Fruit fly (Drosophila melanogaster): Measurements from ENCODE around the gene CG8209.

Gene CG8209

dm6 chr3L:7940558-7941238 is 35.5 kb upstream of the CG8209 start:
- TF ChIP-seq CG1603 (tag; optimal IDR thresholded peaks at IDR 0.05) (no peak), CG8290 (GFP tag; optimal IDR thresholded peaks at IDR 0.05) (no peak), CG8290 (tag; optimal IDR thresholded peaks at IDR 0.05) (peak in 1 of 2 experiments; percentile 7), D19B (GFP tag; optimal IDR thresholded peaks at IDR 0.05) (no peak), unpg (GFP tag; optimal IDR thresholded peaks at IDR 0.05) (no peak), sug (tag; optimal IDR thresholded peaks at IDR 0.05) (peak; percentile 81), h (optimal IDR thresholded peaks at IDR 0.05) (no peak), Vsx1 (GFP tag; optimal IDR thresholded peaks at IDR 0.05) (peak; percentile 19), lola (GFP tag; optimal IDR thresholded peaks at IDR 0.05) (no peak), CG13624 (GFP tag; optimal IDR thresholded peaks at IDR 0.05) (no peak), CG10959 (GFP tag; IDR thresholded peaks at IDR 0.05) (no peak), CG7987 (GFP tag; optimal IDR thresholded peaks at IDR 0.05) (no peak), CG11085 (GFP tag; IDR thresholded peaks at IDR 0.05) (no peak), CG16813 (GFP tag; IDR thresholded peaks at IDR 0.05; ENCODE audit: partially characterized antibody) (no peak), mirr (GFP tag; optimal IDR thresholded peaks at IDR 0.05) (peak; percentile 12), lab (GFP tag; optimal IDR thresholded peaks at IDR 0.05) (peak; percentile 1), Hr78 (GFP tag; optimal IDR thresholded peaks at IDR 0.05) (peak in 1 of 2 experiments; percentile 21), insv (GFP tag; optimal IDR thresholded peaks at IDR 0.05) (no peak), Pdp1 (GFP tag; optimal IDR thresholded peaks at IDR 0.05) (no peak), eve (GFP tag; optimal IDR thresholded peaks at IDR 0.05) (no peak), bigmax (GFP tag; optimal IDR thresholded peaks at IDR 0.05) (no peak), BtbVII (GFP tag; optimal IDR thresholded peaks at IDR 0.05) (no peak), CG18599 (GFP tag; optimal IDR thresholded peaks at IDR 0.05) (peak; percentile 19), CG7963 (GFP tag; IDR thresholded peaks at IDR 0.05; ENCODE audit: partially characterized antibody) (no peak), CG34376 (GFP tag; optimal IDR thresholded peaks at IDR 0.05) (peak; percentile 91), CG2678 (tag; optimal IDR thresholded peaks at IDR 0.05) (peak; percentile 4), CG16815 (GFP tag; optimal IDR thresholded peaks at IDR 0.05) (no peak), CG15696 (tag; optimal IDR thresholded peaks at IDR 0.05) (no peak), Sry-β (GFP tag; optimal IDR thresholded peaks at IDR 0.05) (no peak), sens-2 (GFP tag; IDR thresholded peaks at IDR 0.05) (no peak), cwo (GFP tag; optimal IDR thresholded peaks at IDR 0.05) (peak; percentile 34), chn (GFP tag; optimal IDR thresholded peaks at IDR 0.05) (no peak), exex (tag; optimal IDR thresholded peaks at IDR 0.05) (peak; percentile 100), grn (GFP tag; optimal IDR thresholded peaks at IDR 0.05) (peak; percentile 67)

- no peak for TF ChIP-seq CG8478 (optimal IDR thresholded peaks at IDR 0.05)
- no peak for TF ChIP-seq C15 (GFP tag; IDR thresholded peaks at IDR 0.05)
- TF ChIP-seq Trl (optimal IDR thresholded peaks at IDR 0.05) = no peak
- TF ChIP-seq Trl (GFP tag; optimal IDR thresholded peaks at IDR 0.05) = no peak
- no peak for TF ChIP-seq CG7271 (tag; optimal IDR thresholded peaks at IDR 0.05)
- TF ChIP-seq lmd (GFP tag; IDR thresholded peaks at IDR 0.05) = no peak
- TF ChIP-seq prd (optimal IDR thresholded peaks at IDR 0.05) = no peak
- 0 out of 3 replicates have a peak, but pooled peaks have one; percentile 5 for TF ChIP-seq prd (GFP tag; IDR thresholded peaks at IDR 0.05)
- TF ChIP-seq otp (GFP tag; IDR thresholded peaks at IDR 0.05) = 0 out of 3 replicates have a peak, but pooled peaks have one; percentile 13
- TF ChIP-seq Usf (GFP tag; optimal IDR thresholded peaks at IDR 0.05) = no peak
- no peak for TF ChIP-seq dan (GFP tag; IDR thresholded peaks at IDR 0.05)
- TF ChIP-seq crol (GFP tag; IDR thresholded peaks at IDR 0.05) = peak; percentile 82
- TF ChIP-seq CG18599 (GFP tag; optimal IDR thresholded peaks at IDR 0.05) = no peak
- no peak for TF ChIP-seq CG30403 (GFP tag; optimal IDR thresholded peaks at IDR 0.05)
- TF ChIP-seq CG6654 (GFP tag; optimal IDR thresholded peaks at IDR 0.05) = no peak
- 0 out of 2 replicates have a peak, but pooled peaks have one; percentile 9 for TF ChIP-seq CG17328 (GFP tag; IDR thresholded peaks at IDR 0.05)
- no peak for TF ChIP-seq CG7987 (GFP tag; optimal IDR thresholded peaks at IDR 0.05)
- TF ChIP-seq CG2202 (tag; optimal IDR thresholded peaks at IDR 0.05) = no peak
- no peak for TF ChIP-seq CG10321 (GFP tag; IDR thresholded peaks at IDR 0.05)
- no peak for TF ChIP-seq toy (GFP tag; IDR thresholded peaks at IDR 0.05)
Measured at dm6 chr3L:7941514-7941913, 34.7 kb upstream of the CG8209 start.
